Worm (Caenorhabditis elegans) whole organism, early embryonic: ENCODE measurements around the gene piit-1.

Experiments used
- B0310.2 ChIP-seq: sonication (generic microtip); optimal IDR thresholded peaks from 2 replicates; lab custom pipeline; 2016; ENCODE audit warnings: mild to moderate bottlenecking, missing genetic modification characterization, missing compliant biosample characterization
- F13C5.2 ChIP-seq: sonication (generic microtip); optimal IDR thresholded peaks from 2 replicates; lab custom pipeline; 2017; ENCODE audit warnings: mild to moderate bottlenecking, missing genetic modification characterization, inconsistent platforms, missing compliant biosample characterization
- aly-1 ChIP-seq: sonication (generic microtip); optimal IDR thresholded peaks from 2 replicates; lab custom pipeline; 2016; ENCODE audit warnings: missing genetic modification characterization, missing compliant biosample characterization
- ama-1 ChIP-seq: fragments of 150-350 bp; optimal IDR thresholded peaks from 2 replicates; lab custom pipeline; 2014
- ceh-13 ChIP-seq: fragments of 200-800 bp; sonication (Bioruptor generic); optimal IDR thresholded peaks from 2 replicates; lab custom pipeline; 2018; ENCODE audit warnings: mild to moderate bottlenecking, missing genetic modification characterization, missing compliant biosample characterization
- ceh-36 ChIP-seq: sonication (generic microtip); optimal IDR thresholded peaks from 2 replicates; lab custom pipeline; 2016; ENCODE audit warnings: missing genetic modification characterization, inconsistent platforms, missing compliant biosample characterization
- ets-7 ChIP-seq: sonication (generic microtip); optimal IDR thresholded peaks from 2 replicates; lab custom pipeline; 2016; ENCODE audit warnings: missing genotype, missing genetic modification characterization, missing compliant biosample characterization
- flt-1 ChIP-seq: fragments of 200-800 bp; sonication (Bioruptor generic); IDR thresholded peaks from 2 replicates; pipeline ENCODE4 v1.3.6; 2022; ENCODE audit warnings: missing genetic modification characterization, missing compliant biosample characterization
- hmbx-1 ChIP-seq: sonication (generic microtip); optimal IDR thresholded peaks from 2 replicates; lab custom pipeline; 2016; ENCODE audit warnings: mild to moderate bottlenecking, missing genetic modification characterization, missing compliant biosample characterization
- hmg-4 ChIP-seq: fragments of 200-800 bp; sonication (Bioruptor generic); optimal IDR thresholded peaks from 2 replicates; lab custom pipeline; 2018; ENCODE audit warnings: mild to moderate bottlenecking, missing genetic modification characterization, missing compliant biosample characterization
- hnd-1 ChIP-seq: sonication (generic microtip); optimal IDR thresholded peaks from 2 replicates; lab custom pipeline; 2016; ENCODE audit warnings: missing genetic modification characterization, missing compliant biosample characterization
- pes-1 ChIP-seq: fragments of 200-800 bp; sonication (Bioruptor generic); IDR thresholded peaks from 2 replicates; pipeline ENCODE4 v1.3.6; 2022; ENCODE audit warnings: missing genetic modification reagents, missing genetic modification characterization, missing compliant biosample characterization
- scrt-1 ChIP-seq: fragments of 200-800 bp; sonication (Bioruptor generic); IDR thresholded peaks from 2 replicates; pipeline ENCODE4 v1.3.6; 2022; ENCODE audit warnings: missing genetic modification characterization, missing compliant biosample characterization
- sea-1 ChIP-seq: fragments of 200-800 bp; sonication (Bioruptor generic); conservative IDR thresholded peaks from 2 replicates; pipeline ENCODE4 v1.3.6; 2022; ENCODE audit warnings: missing genetic modification characterization, missing compliant biosample characterization
- tbx-11 ChIP-seq: fragments of 200-800 bp; sonication (Bioruptor generic); IDR thresholded peaks from 2 replicates; pipeline ENCODE4 v1.3.6; 2022; ENCODE audit warnings: missing genetic modification characterization, missing compliant biosample characterization
- tbx-37 ChIP-seq: fragments of 200-800 bp; sonication (Bioruptor generic); conservative IDR thresholded peaks from 2 replicates; pipeline ENCODE4 v1.3.6; 2022; ENCODE audit warnings: missing genetic modification reagents, missing genetic modification characterization, missing compliant biosample characterization
- tra-4 ChIP-seq: sonication (generic microtip); optimal IDR thresholded peaks from 2 replicates; lab custom pipeline; 2017; ENCODE audit warnings: missing genetic modification characterization, missing compliant biosample characterization

Gene piit-1

DNA sequence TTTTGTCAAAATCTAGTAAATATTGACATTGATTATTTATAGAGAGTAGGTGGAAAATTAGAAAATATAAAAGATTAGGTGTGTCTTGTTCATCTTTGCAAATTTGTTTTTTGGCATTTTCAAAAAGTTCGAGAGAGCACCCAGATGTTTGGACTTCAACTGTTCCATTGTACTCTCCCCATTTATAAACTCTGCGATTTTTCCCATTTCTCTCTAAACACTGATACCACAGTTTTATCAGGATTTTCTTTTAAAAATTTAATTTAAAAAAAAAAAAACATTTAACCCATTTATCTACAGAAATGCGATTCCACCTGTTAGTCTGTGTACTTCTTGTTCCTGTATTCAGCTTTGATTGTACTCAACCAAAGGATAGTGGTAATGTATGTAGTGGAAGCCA, 3.1 kb upstream of the piit-1 start, which contains the start of gene tag-290:
tag-290 (plus strand) TSS at position 301 of the 400 bp plus-strand sequence.
- TF ChIP-seq ceh-13 (GFP tag; lab: Kevin White, UChicago) (no peak), hnd-1 (tag; lab: Kevin White, UChicago) (no peak), ceh-36 (tag; lab: Kevin White, UChicago) (no peak), tra-4 (tag; lab: Kevin White, UChicago) (no peak), B0310.2 (tag; lab: Kevin White, UChicago) (no peak), sea-1 (GFP tag; lab: Robert Waterston, UW) (no peak), hmg-4 (GFP tag; lab: Kevin White, UChicago) (no peak)

ce11 chrV:11610481-11610880, 532 bp upstream of the piit-1 start, which contains the start of gene sas-5:
sas-5 (plus strand) TSS chrV:11610737.
- TF ChIP-seq tbx-37 (peak; percentile 82), ets-7 (peak; percentile 38), F13C5.2 (peak; percentile 92), sea-1 (GFP tag; lab: Robert Waterston, UW) (peak; percentile 83), flt-1 (GFP tag; lab: Robert Waterston, UW) (no peak; the same call in 1 of the 2 replicates), aly-1 (tag; lab: Kevin White, UChicago) (peak; percentile 54), hnd-1 (tag; lab: Kevin White, UChicago) (peak; percentile 65), hmg-4 (GFP tag; lab: Kevin White, UChicago) (peak; percentile 81), B0310.2 (tag; lab: Kevin White, UChicago) (peak; percentile 64), ama-1 (lab: Kevin White, UChicago) (no peak), tbx-11 (GFP tag; lab: Robert Waterston, UW) (peak; percentile 73), ceh-36 (tag; lab: Kevin White, UChicago) (peak; percentile 51), ceh-13 (GFP tag; lab: Kevin White, UChicago) (peak; percentile 57), tra-4 (tag; lab: Kevin White, UChicago) (peak; percentile 59), scrt-1 (GFP tag; lab: Robert Waterston, UW) (no peak; the same call in 1 of the 2 replicates), hmbx-1 (tag; lab: Kevin White, UChicago) (peak; percentile 8), pes-1 (peak; percentile 88)

DNA sequence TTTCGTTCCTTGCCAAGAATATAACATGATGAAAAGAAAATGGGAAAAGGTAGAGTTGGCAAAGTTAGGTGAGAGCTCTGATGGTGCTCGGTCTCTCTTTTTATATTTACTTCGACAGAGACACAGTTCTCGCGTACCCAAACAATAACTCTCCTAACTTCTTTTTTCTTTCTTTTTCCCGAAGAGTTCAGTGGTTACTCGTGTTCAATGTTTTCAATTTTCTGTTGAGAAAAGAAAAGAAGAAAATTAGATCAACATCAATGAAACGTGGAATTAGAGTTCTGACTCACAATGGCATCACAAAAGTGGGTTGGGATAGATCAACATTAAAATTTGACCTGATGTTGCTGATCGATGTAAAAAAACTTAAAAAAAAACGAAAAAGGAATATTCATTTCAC, 3.5 kb downstream of the piit-1 start, which contains the start of gene idpp-16:
idpp-16 (minus strand) TSS at position 101 of the 400 bp plus-strand sequence.
- TF ChIP-seq hnd-1 (tag; lab: Kevin White, UChicago) (no peak), hmbx-1 (tag; lab: Kevin White, UChicago) (no peak), sea-1 (GFP tag; lab: Robert Waterston, UW) (no peak), B0310.2 (tag; lab: Kevin White, UChicago) (no peak), ama-1 (lab: Kevin White, UChicago) (no peak), scrt-1 (GFP tag; lab: Robert Waterston, UW) (no peak), tra-4 (tag; lab: Kevin White, UChicago) (no peak), aly-1 (tag; lab: Kevin White, UChicago) (no peak), ets-7 (no peak), pes-1 (no peak), ceh-13 (GFP tag; lab: Kevin White, UChicago) (no peak), ceh-36 (tag; lab: Kevin White, UChicago) (no peak), tbx-11 (GFP tag; lab: Robert Waterston, UW) (no peak), F13C5.2 (no peak), tbx-37 (no peak), hmg-4 (GFP tag; lab: Kevin White, UChicago) (no peak), flt-1 (GFP tag; lab: Robert Waterston, UW) (no peak)

DNA sequence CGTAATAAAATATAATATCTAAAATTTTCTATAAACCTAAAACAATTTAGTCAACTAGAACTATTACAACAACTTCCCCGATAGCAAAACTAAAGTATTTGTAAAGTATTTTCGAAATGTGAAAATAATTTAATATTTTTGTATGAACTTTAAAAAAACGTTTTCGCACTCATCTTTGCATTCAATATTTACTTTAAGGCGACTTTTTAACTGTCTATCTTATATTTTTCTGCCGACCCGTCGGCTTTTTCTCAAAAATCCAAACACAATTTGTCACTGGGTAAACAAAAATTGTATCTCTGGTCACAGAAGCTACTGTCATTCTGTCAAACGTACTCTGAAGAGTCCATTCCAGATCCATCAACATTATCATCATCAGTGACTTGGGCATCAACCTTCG, 4.7 kb downstream of the piit-1 start:
- TF ChIP-seq B0310.2 (tag; lab: Kevin White, UChicago) (no peak), tbx-11 (GFP tag; lab: Robert Waterston, UW) (no peak), hnd-1 (tag; lab: Kevin White, UChicago) (no peak), ets-7 (no peak), sea-1 (GFP tag; lab: Robert Waterston, UW) (no peak), F13C5.2 (no peak), hmbx-1 (tag; lab: Kevin White, UChicago) (no peak), flt-1 (GFP tag; lab: Robert Waterston, UW) (no peak), hmg-4 (GFP tag; lab: Kevin White, UChicago) (no peak), ceh-13 (GFP tag; lab: Kevin White, UChicago) (no peak), pes-1 (no peak), ama-1 (lab: Kevin White, UChicago) (no peak), ceh-36 (tag; lab: Kevin White, UChicago) (no peak), tbx-37 (no peak)

ce11 chrV:11604484-11604883, 5.5 kb downstream of the piit-1 start, which contains the start of gene dhs-20:
dhs-20 (minus strand) TSS chrV:11604563.
- TF ChIP-seq hnd-1 (tag; lab: Kevin White, UChicago), result no peak
- no peak for TF ChIP-seq hmg-4 (GFP tag; lab: Kevin White, UChicago)
- no peak for TF ChIP-seq scrt-1 (GFP tag; lab: Robert Waterston, UW)
- TF ChIP-seq ama-1 (lab: Kevin White, UChicago), result no peak
- TF ChIP-seq aly-1 (tag; lab: Kevin White, UChicago), result no peak
- TF ChIP-seq flt-1 (GFP tag; lab: Robert Waterston, UW), result no peak
- no peak for TF ChIP-seq tbx-37
- TF ChIP-seq sea-1 (GFP tag; lab: Robert Waterston, UW), result no peak
- no peak for TF ChIP-seq tbx-11 (GFP tag; lab: Robert Waterston, UW)
- no peak for TF ChIP-seq F13C5.2
- TF ChIP-seq ceh-36 (tag; lab: Kevin White, UChicago), result no peak
- TF ChIP-seq ets-7, result no peak
- TF ChIP-seq ceh-13 (GFP tag; lab: Kevin White, UChicago), result no peak

DNA sequence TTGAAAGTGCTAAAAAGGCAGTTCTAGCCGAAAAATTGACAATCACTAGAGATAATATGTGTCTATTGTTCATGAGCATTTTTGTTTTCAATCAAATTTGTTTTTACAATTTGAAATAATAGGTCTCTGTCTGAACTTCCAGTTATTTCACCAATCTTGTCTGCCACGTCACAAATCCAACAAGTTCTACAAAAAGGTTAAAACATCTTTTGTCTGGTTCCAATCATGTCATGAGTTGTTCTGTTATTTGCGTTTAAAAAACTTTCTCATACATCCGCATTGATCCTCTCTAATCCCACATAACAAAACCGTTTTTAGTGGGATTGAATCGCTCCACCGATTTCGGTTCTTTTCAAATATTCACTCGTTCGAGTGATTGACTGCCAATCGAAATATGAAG, 9.1 kb downstream of the piit-1 start, which contains the start of gene F35B12.9:
F35B12.9 (plus strand) TSS at position 372 of the 400 bp plus-strand sequence.
- TF ChIP-seq B0310.2 (tag; lab: Kevin White, UChicago) (no peak), hnd-1 (tag; lab: Kevin White, UChicago) (no peak), ceh-36 (tag; lab: Kevin White, UChicago) (no peak), tbx-37 (no peak)

DNA sequence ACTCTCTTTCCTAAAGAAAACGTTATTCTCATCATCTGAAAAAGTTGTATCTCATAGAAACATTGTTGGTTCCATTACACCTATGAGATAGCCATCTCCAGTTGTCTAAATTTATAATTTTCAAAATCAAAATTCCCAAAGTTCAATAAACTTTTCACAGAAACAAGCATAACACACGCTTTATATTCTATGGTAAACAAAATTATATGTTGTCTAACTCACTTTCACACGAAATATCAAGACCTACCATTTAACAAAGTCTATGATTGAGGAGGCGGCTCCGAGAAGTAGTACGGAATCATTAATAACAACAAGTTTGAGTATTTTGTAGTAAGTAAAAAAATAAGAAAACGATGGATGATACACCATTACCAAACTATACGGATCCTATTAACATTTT, 11.1 kb downstream of the piit-1 start, which contains the start of gene srx-84:
srx-84 (plus strand) TSS at position 301 of the 400 bp plus-strand sequence.
- TF ChIP-seq B0310.2 (tag; lab: Kevin White, UChicago), result no peak
